Fruit fly (Drosophila melanogaster): ENCODE measurements around the gene CheA75a.

- TF ChIP-seq CG32121 (GFP tag; IDR thresholded peaks at IDR 0.05) (no peak), CG8159 (tag; optimal IDR thresholded peaks at IDR 0.05) (no peak), CG12605 (GFP tag; IDR thresholded peaks at IDR 0.05) (no peak), CG17806 (tag; optimal IDR thresholded peaks at IDR 0.05) (no peak), CG10348 (GFP tag; IDR thresholded peaks at IDR 0.05) (no peak), CG4496 (GFP tag; IDR thresholded peaks at IDR 0.05) (no peak), D1 (tag; optimal IDR thresholded peaks at IDR 0.05) (no peak), CG13204 (GFP tag; optimal IDR thresholded peaks at IDR 0.05) (no peak), CG15710 (tag; optimal IDR thresholded peaks at IDR 0.05) (no peak), EcR (GFP tag; optimal IDR thresholded peaks at IDR 0.05) (no peak), CG14655 (GFP tag; optimal IDR thresholded peaks at IDR 0.05) (no peak)
Observed at dm6 chr3L:18268070-18268626, 16.3 kb downstream of the CheA75a start.

Data from whole organism, pupa.